Worm (Caenorhabditis elegans): ENCODE data around the gene F22H10.11.

DNA sequence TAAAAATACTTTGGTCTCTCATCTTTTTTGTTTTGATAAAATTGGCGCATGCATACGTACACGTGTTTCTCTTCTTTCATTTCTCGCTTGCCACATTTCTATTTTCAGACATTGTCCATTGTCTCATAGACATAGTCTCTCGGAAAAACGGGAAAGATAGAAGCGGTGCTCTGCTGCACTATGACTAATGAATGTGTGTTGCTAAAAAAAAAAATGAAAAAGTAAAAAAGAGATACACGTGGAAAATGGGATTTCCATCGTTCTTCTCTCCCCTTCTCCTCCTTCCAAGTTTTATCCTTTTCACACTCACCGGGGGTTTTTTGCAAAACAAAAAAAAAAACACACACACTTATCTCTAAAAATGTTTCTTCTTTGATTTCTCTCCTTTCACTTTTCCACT lies 47.1 kb upstream of the F22H10.11 start:
- TF ChIP-seq flt-1 (GFP tag; IDR thresholded peaks at IDR 0.05) (no peak), ama-1 (optimal IDR thresholded peaks at IDR 0.05) (no peak), hmbx-1 (tag; optimal IDR thresholded peaks at IDR 0.05) (no peak)

All from whole organism, early embryonic.